Fruit fly (Drosophila melanogaster): ENCODE measurements around the gene CG4998.

CG4998 gene

DNA sequence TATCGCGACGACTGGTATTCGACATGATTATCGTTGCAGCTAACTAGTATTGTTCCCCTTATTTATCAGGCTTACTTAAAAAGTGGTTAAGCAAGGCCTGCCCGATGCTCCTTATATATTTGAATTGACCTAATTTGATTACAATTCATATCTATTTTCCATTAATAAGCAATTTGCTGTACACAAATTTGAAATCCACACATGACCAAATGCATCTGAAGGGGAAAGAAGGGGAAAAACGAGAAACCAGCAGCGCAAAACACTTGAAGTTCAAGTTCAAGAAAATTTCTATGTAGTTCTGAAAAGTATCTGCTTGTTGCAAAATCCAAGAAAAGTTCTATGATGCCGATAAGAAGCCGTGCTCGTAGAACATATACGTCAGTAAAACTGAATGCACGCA is 12.1 kb upstream of the CG4998 start, which contains the start of the genes CG13040 and CG13039:
CG13040 (minus strand) TSS at position 101 of the 400 bp plus-strand sequence.
CG13039 (minus strand) TSS at position 106 of the 400 bp plus-strand sequence.
- TF ChIP-seq HLH106 (tag; optimal IDR thresholded peaks at IDR 0.05) (no peak), OdsH (GFP tag; optimal IDR thresholded peaks at IDR 0.05) (no peak), Abd-B (GFP tag; optimal IDR thresholded peaks at IDR 0.05) (no peak), ey (GFP tag; optimal IDR thresholded peaks at IDR 0.05) (no peak), Jra (GFP tag; optimal IDR thresholded peaks at IDR 0.05) (no peak), CG9705 (GFP tag; optimal IDR thresholded peaks at IDR 0.05) (no peak), Hr83 (GFP tag; optimal IDR thresholded peaks at IDR 0.05; ENCODE audit: poor library complexity, severe bottlenecking) (no peak), jim (GFP tag; optimal IDR thresholded peaks at IDR 0.05) (no peak), Dif (GFP tag; optimal IDR thresholded peaks at IDR 0.05; ENCODE audit: partially characterized antibody) (no peak), woc (GFP tag; optimal IDR thresholded peaks at IDR 0.05) (no peak), dsf (GFP tag; optimal IDR thresholded peaks at IDR 0.05; ENCODE audit: borderline replicate concordance) (no peak), CrebA (GFP tag; optimal IDR thresholded peaks at IDR 0.05; ENCODE audit: borderline replicate concordance) (no peak), dl (GFP tag; optimal IDR thresholded peaks at IDR 0.05; ENCODE audit: insufficient read depth in 1 of 2, partially characterized antibody in 2 of 2) (no peak), lola (GFP tag; optimal IDR thresholded peaks at IDR 0.05) (no peak), rgr (GFP tag; optimal IDR thresholded peaks at IDR 0.05) (no peak), GATAd (GFP tag; optimal IDR thresholded peaks at IDR 0.05) (no peak), psq (GFP tag; optimal IDR thresholded peaks at IDR 0.05) (no peak), CG32264 (GFP tag; optimal IDR thresholded peaks at IDR 0.05) (no peak)

DNA sequence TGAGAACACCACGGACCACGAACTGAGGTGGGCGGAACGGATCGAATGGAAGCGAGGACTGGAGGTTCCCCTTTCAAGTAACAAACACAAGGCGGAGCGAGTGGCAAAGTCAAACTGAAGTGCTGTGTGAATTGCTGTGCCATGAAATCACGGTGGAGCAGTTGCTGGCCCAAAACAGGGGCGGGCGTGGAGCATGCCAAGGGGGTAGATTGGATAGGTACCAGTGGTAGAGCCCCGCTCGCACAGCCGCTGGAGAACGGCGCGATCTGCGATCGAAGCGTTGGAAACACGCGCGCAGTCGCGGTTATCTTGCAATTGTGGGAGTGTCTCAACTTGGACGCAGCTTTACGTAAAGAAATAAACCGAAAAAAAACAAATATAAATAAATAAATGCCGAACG is 11.0 kb upstream of the CG4998 start, which contains the start of gene CG13038:
CG13038 (minus strand) TSS at position 118 of the 400 bp plus-strand sequence.
- no peak for TF ChIP-seq tai (GFP tag; optimal IDR thresholded peaks at IDR 0.05)
- TF ChIP-seq fru (GFP tag; optimal IDR thresholded peaks at IDR 0.05), result peak; percentile 7
- TF ChIP-seq h (GFP tag; optimal IDR thresholded peaks at IDR 0.05), result peak; percentile 8

- TF ChIP-seq Rel (GFP tag; optimal IDR thresholded peaks at IDR 0.05), result no peak
- TF ChIP-seq Rel (tag; optimal IDR thresholded peaks at IDR 0.05), result no peak
- no peak for TF ChIP-seq dmrt93B (GFP tag; optimal IDR thresholded peaks at IDR 0.05)
- TF ChIP-seq sv (GFP tag; optimal IDR thresholded peaks at IDR 0.05), result peak; percentile 50
- TF ChIP-seq CrebA (GFP tag; optimal IDR thresholded peaks at IDR 0.05; ENCODE audit: borderline replicate concordance), result no peak
- no peak for TF ChIP-seq N (GFP tag; optimal IDR thresholded peaks at IDR 0.05)
- TF ChIP-seq Hnf4 (GFP tag; optimal IDR thresholded peaks at IDR 0.05), result no peak
- TF ChIP-seq tai (GFP tag; optimal IDR thresholded peaks at IDR 0.05), result no peak
These were observed 10.5 kb upstream of the CG4998 start, which contains the start of gene CG13058 for dm6 chr3L:16328207-16328891. TSS of gene CG13058 (plus strand) at chr3L:16328841.

- TF ChIP-seq dl (GFP tag; optimal IDR thresholded peaks at IDR 0.05; ENCODE audit: insufficient read depth in 1 of 2, partially characterized antibody in 2 of 2), result no peak
- TF ChIP-seq psq (GFP tag; optimal IDR thresholded peaks at IDR 0.05), result no peak
- TF ChIP-seq Abd-B (GFP tag; optimal IDR thresholded peaks at IDR 0.05), result no peak
- no peak for TF ChIP-seq OdsH (GFP tag; optimal IDR thresholded peaks at IDR 0.05)
- TF ChIP-seq GATAd (GFP tag; optimal IDR thresholded peaks at IDR 0.05), result no peak
- TF ChIP-seq CG9705 (GFP tag; optimal IDR thresholded peaks at IDR 0.05), result no peak
- TF ChIP-seq ey (GFP tag; optimal IDR thresholded peaks at IDR 0.05), result no peak
- no peak for TF ChIP-seq foxo (GFP tag; optimal IDR thresholded peaks at IDR 0.05)
- TF ChIP-seq CG32264 (GFP tag; optimal IDR thresholded peaks at IDR 0.05), result no peak
- TF ChIP-seq sv (GFP tag; optimal IDR thresholded peaks at IDR 0.05), result no peak
- no peak for TF ChIP-seq Hr83 (GFP tag; optimal IDR thresholded peaks at IDR 0.05; ENCODE audit: poor library complexity, severe bottlenecking)
- no peak for TF ChIP-seq N (GFP tag; optimal IDR thresholded peaks at IDR 0.05)
- no peak for TF ChIP-seq tai (GFP tag; optimal IDR thresholded peaks at IDR 0.05)
- TF ChIP-seq lola (GFP tag; optimal IDR thresholded peaks at IDR 0.05), result no peak
These were observed 9.3 kb upstream of the CG4998 start, which contains the start of gene CG33061 for dm6 chr3L:16329495-16329894. TSS of gene CG33061 (plus strand) at chr3L:16329795.

dm6 chr3L:16330740-16331139 is 8.1 kb upstream of the CG4998 start, which contains the start of gene CG33060:
TSS of gene CG33060 (plus strand) at chr3L:16331040.
- no peak for TF ChIP-seq psq (GFP tag; optimal IDR thresholded peaks at IDR 0.05)
- no peak for TF ChIP-seq sv (GFP tag; optimal IDR thresholded peaks at IDR 0.05)
- TF ChIP-seq jim (GFP tag; optimal IDR thresholded peaks at IDR 0.05), result no peak
- TF ChIP-seq N (GFP tag; optimal IDR thresholded peaks at IDR 0.05), result no peak
- TF ChIP-seq tai (GFP tag; optimal IDR thresholded peaks at IDR 0.05), result no peak
- no peak for TF ChIP-seq Hr78 (GFP tag; optimal IDR thresholded peaks at IDR 0.05)

Data from whole organism, wandering third instar larva.